Worm (Caenorhabditis elegans) whole organism, young adult: ENCODE data around the gene F35G12.7.

Source experiments
- B0019.2 ChIP-seq: fragments of 200-800 bp; sonication (Bioruptor generic); conservative IDR thresholded peaks from 2 replicates; pipeline ENCODE4 v1.3.6; 2022; ENCODE audit warnings: missing genetic modification reagents, missing genetic modification characterization, missing compliant biosample characterization
- D2030.7 ChIP-seq: fragments of 200-800 bp; sonication (Bioruptor generic); IDR thresholded peaks from 2 replicates; pipeline ENCODE4 v1.3.6; 2022; ENCODE audit warnings: missing genetic modification reagents, missing genetic modification characterization, missing compliant biosample characterization
- F10E7.11 ChIP-seq: sonication (generic microtip); optimal IDR thresholded peaks from 2 replicates; lab custom pipeline; 2017; ENCODE audit warnings: mild to moderate bottlenecking, missing genetic modification characterization, moderate library complexity, missing compliant biosample characterization
- F37B4.10 ChIP-seq: fragments of 200-800 bp; sonication (Bioruptor generic); IDR thresholded peaks from 2 replicates; pipeline ENCODE4 v1.3.6; 2022; ENCODE audit warnings: missing genetic modification characterization, missing compliant biosample characterization
- F52B5.7 ChIP-seq: sonication (generic microtip); optimal IDR thresholded peaks from 2 replicates; lab custom pipeline; 2016; ENCODE audit warnings: mild to moderate bottlenecking, missing genetic modification characterization, missing compliant biosample characterization
- F57A8.1 ChIP-seq: fragments of 200-800 bp; sonication (Bioruptor generic); optimal IDR thresholded peaks from 2 replicates; lab custom pipeline; 2018; ENCODE audit warnings: mild to moderate bottlenecking, missing genetic modification characterization, moderate library complexity, missing compliant biosample characterization
- Y56A3A.18 ChIP-seq: fragments of 200-800 bp; sonication (Bioruptor generic); IDR thresholded peaks from 2 replicates; pipeline ENCODE4 v1.3.6; 2022; ENCODE audit warnings: missing genetic modification reagents, missing genetic modification characterization, missing compliant biosample characterization
- Y67H2A.10 ChIP-seq: fragments of 200-800 bp; sonication (Bioruptor generic); conservative IDR thresholded peaks from 2 replicates; pipeline ENCODE4 v1.3.6; 2022; ENCODE audit warnings: missing genetic modification reagents, missing genetic modification characterization, missing compliant biosample characterization
- aptf-3 ChIP-seq: fragments of 200-800 bp; sonication (Bioruptor generic); IDR thresholded peaks from 2 replicates; pipeline ENCODE4 v1.3.6; 2022; ENCODE audit warnings: missing genetic modification characterization, missing compliant biosample characterization
- atf-7 ChIP-seq: sonication (generic microtip); optimal IDR thresholded peaks from 2 replicates; lab custom pipeline; 2017; ENCODE audit warnings: mild to moderate bottlenecking, missing genetic modification characterization, missing compliant biosample characterization
- bed-2 ChIP-seq: fragments of 200-800 bp; sonication (Bioruptor generic); IDR thresholded peaks from 2 replicates; pipeline ENCODE4 v1.3.6; 2022; ENCODE audit warnings: missing genetic modification reagents, missing genetic modification characterization, missing compliant biosample characterization
- cebp-2 ChIP-seq: fragments of 200-800 bp; sonication (Bioruptor generic); IDR thresholded peaks from 2 replicates; pipeline ENCODE4 v1.3.6; 2022; ENCODE audit warnings: missing genetic modification characterization, missing compliant biosample characterization
- ceh-27 ChIP-seq: fragments of 200-800 bp; sonication (Bioruptor generic); optimal IDR thresholded peaks from 2 replicates; lab custom pipeline; 2018; ENCODE audit warnings: mild to moderate bottlenecking, missing genetic modification characterization, moderate library complexity, missing compliant biosample characterization
- ceh-79 ChIP-seq: sonication (generic microtip); optimal IDR thresholded peaks from 2 replicates; lab custom pipeline; 2017; ENCODE audit warnings: mild to moderate bottlenecking, missing genetic modification characterization, missing compliant biosample characterization
- chd-7 ChIP-seq: sonication (generic microtip); optimal IDR thresholded peaks from 2 replicates; lab custom pipeline; 2016; ENCODE audit warnings: mild to moderate bottlenecking, missing genetic modification characterization, moderate library complexity, missing compliant biosample characterization
- die-1 ChIP-seq: sonication (generic microtip); optimal IDR thresholded peaks from 2 replicates; lab custom pipeline; 2016; ENCODE audit warnings: missing genotype, mild to moderate bottlenecking, missing genetic modification characterization, missing compliant biosample characterization
- dox-1 ChIP-seq: fragments of 200-800 bp; sonication (Bioruptor generic); IDR thresholded peaks from 2 replicates; pipeline ENCODE4 v1.3.6; 2022; ENCODE audit warnings: missing genetic modification reagents, missing genetic modification characterization, missing compliant biosample characterization
- efl-1 ChIP-seq: fragments of 150-350 bp; optimal IDR thresholded peaks from 2 replicates; lab custom pipeline; 2014; ENCODE audit warnings: missing biosample characterization, missing genetic modification reagents, missing genetic modification characterization
- egrh-3 ChIP-seq: fragments of 200-800 bp; sonication (Bioruptor generic); IDR thresholded peaks from 2 replicates; pipeline ENCODE4 v1.3.6; 2022; ENCODE audit warnings: missing genetic modification reagents, missing genetic modification characterization, missing compliant biosample characterization
- fkh-3 ChIP-seq: sonication (generic microtip); optimal IDR thresholded peaks from 2 replicates; lab custom pipeline; 2016; ENCODE audit warnings: mild to moderate bottlenecking, missing genetic modification characterization, missing compliant biosample characterization
- hmg-1.2 ChIP-seq: fragments of 200-800 bp; sonication (Bioruptor generic); IDR thresholded peaks from 2 replicates; pipeline ENCODE4 v1.3.6; 2022; ENCODE audit warnings: missing genetic modification reagents, missing genetic modification characterization, missing compliant biosample characterization
- lin-35 ChIP-seq, 3 experiments: fragments of 150-350 bp in 2 of 3; sonication (generic microtip) in 1 of 3; optimal IDR thresholded peaks; 2 replicates each; lab custom pipeline; 2014 to 2018; ENCODE audit warnings: missing biosample characterization in 3 of 3, missing genetic modification characterization in 3 of 3, missing genetic modification reagents in 3 of 3
- lir-1 ChIP-seq: fragments of 200-800 bp; sonication (Bioruptor generic); conservative IDR thresholded peaks from 2 replicates; pipeline ENCODE4 v1.3.6; 2022; ENCODE audit warnings: missing genetic modification reagents, missing genetic modification characterization, missing compliant biosample characterization
- lsl-1 ChIP-seq: fragments of 200-800 bp; sonication (Bioruptor generic); optimal IDR thresholded peaks from 2 replicates; lab custom pipeline; 2018; ENCODE audit warnings: mild to moderate bottlenecking, missing genetic modification characterization, moderate library complexity, missing compliant biosample characterization
- madf-3 ChIP-seq: fragments of 200-800 bp; sonication (Bioruptor generic); IDR thresholded peaks from 2 replicates; pipeline ENCODE4 v1.3.6; 2022; ENCODE audit warnings: missing genetic modification reagents, missing genetic modification characterization, missing compliant biosample characterization
- rpc-1 ChIP-seq, 2 experiments: fragments of 150-350 bp in 1 of 2; sonication (generic microtip) in 1 of 2; optimal IDR thresholded peaks; 2 replicates each; lab custom pipeline; 2014 to 2018; ENCODE audit warnings: missing biosample characterization in 1 of 2, missing genetic modification characterization in 1 of 2, missing genetic modification reagents in 1 of 2, missing genotype in 1 of 2
- snpc-1.1 ChIP-seq: sonication (generic microtip); optimal IDR thresholded peaks from 2 replicates; lab custom pipeline; 2017; ENCODE audit warnings: missing genetic modification characterization, mild to moderate bottlenecking, missing compliant biosample characterization, antibody characterized with exemption, moderate library complexity, missing genotype, missing genetic modification reagents; ENCODE audit not compliant: insufficient read depth
- snpc-1.3 ChIP-seq: sonication (generic microtip); optimal IDR thresholded peaks from 2 replicates; lab custom pipeline; 2017; ENCODE audit warnings: missing genetic modification characterization, mild to moderate bottlenecking, missing compliant biosample characterization, antibody characterized with exemption, moderate library complexity, missing genotype, missing genetic modification reagents; ENCODE audit not compliant: insufficient read depth
- tlf-1 ChIP-seq: fragments of 200-800 bp; sonication (Bioruptor generic); optimal IDR thresholded peaks from 2 replicates; lab custom pipeline; 2018; ENCODE audit warnings: mild to moderate bottlenecking, missing genetic modification characterization, missing compliant biosample characterization
- xnd-1 ChIP-seq: sonication (generic microtip); optimal IDR thresholded peaks from 2 replicates; lab custom pipeline; 2016; ENCODE audit warnings: missing genotype, missing genetic modification reagents, missing genetic modification characterization, missing compliant biosample characterization
- ztf-18 ChIP-seq: sonication (generic microtip); optimal IDR thresholded peaks from 2 replicates; lab custom pipeline; 2016; ENCODE audit warnings: missing genotype, mild to moderate bottlenecking, missing genetic modification characterization, missing compliant biosample characterization
- ztf-3 ChIP-seq: fragments of 200-800 bp; sonication (Bioruptor generic); optimal IDR thresholded peaks from 2 replicates; lab custom pipeline; 2018; ENCODE audit warnings: mild to moderate bottlenecking, missing genetic modification characterization, missing compliant biosample characterization

The F35G12.7 gene

DNA sequence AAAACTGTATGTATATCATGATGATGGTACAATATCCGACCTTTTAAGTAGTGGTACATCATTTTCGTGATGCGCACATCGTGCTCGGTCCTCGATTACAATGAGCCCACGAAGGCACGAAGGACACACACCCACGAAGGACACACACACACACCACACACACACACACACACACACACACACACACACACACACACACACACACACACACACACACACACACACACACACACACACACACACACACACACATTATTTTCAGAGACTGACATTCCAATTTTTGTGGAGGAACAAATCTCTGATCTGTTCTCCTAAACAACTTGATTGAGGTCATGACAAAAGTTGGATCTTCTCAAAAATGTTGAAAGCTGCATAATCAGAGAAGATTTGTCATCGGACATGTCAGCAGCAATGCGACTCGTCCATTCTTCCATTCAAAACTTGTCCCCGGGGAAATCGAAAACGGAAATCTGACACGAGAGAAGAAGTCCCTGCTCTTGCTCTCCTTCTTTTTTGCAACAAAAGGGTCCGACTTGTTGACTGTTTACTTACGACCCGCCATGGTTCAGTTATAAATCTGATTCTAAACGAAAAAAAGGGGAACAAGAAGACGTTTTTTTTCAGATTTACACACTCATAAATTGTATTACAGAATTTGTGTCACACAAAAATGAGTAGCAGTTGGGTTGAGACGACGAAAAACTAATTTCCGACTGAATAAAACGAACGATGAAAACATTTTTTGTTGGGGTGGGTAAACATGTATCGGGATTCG lies 39.2 kb upstream of the F35G12.7 start:
- no peak for TF ChIP-seq efl-1 (GFP tag; lab: Kevin White, UChicago)
- TF ChIP-seq ztf-3, result peak; percentile 50
- peak; percentile 82 for TF ChIP-seq egrh-3 (GFP tag; lab: Robert Waterston, UW)
- peak; percentile 2 for TF ChIP-seq ztf-18 (tag; lab: Kevin White, UChicago)
- no peak for TF ChIP-seq madf-3 (GFP tag; lab: Robert Waterston, UW)
- TF ChIP-seq chd-7, result peak; percentile 38
- peak; percentile 49; the same call in 1 of the 2 replicates for TF ChIP-seq dox-1 (GFP tag; lab: Robert Waterston, UW)
- 0 out of 2 replicates have a peak, but pooled peaks have one; percentile 3 for TF ChIP-seq hmg-1.2 (GFP tag; lab: Robert Waterston, UW)
- TF ChIP-seq lsl-1 (GFP tag; lab: Kevin White, UChicago), result peak; percentile 29
- no peak for TF ChIP-seq ceh-79 (tag; lab: Kevin White, UChicago)
- TF ChIP-seq F57A8.1 (GFP tag; lab: Kevin White, UChicago), result peak; percentile 25
- peak; percentile 76 for TF ChIP-seq lir-1 (GFP tag; lab: Robert Waterston, UW)
- TF ChIP-seq ceh-27 (GFP tag; lab: Kevin White, UChicago), result no peak

DNA sequence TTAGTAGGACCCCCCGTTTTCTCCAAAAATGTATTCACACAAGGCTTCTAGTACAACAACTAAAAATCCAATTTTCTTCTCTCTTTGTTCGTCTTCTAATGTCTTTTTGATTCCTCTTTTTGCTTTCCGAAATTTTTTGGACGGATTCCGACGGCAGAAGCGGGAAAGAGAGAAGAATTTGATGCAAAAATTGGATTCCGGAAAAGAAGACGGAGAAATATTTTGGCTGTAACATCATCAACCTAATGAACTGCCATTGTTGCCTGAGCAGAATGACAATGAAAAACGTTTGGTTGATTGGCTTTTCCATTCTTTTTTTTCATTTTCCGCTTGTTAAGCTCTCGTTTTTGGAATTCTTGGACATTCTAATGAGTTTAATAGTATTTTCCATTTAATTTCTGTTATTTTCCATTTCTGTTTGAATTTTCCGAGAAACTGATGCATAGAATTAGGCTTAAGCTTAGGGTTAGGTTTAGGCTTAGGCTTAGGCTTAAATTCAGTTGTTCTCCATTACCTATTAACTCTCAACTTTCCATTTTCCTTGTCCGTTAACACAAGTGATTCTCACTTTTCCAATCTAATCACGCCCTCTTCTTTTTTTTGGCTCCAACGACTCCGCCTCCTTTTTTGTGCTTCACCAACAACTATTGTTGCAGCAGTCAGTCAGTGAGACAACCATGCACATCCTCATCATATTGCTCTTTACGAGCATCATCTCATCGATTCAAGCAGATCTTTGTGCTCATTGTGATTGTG lies 35.4 kb upstream of the F35G12.7 start, which contains the start of gene lron-5:
Gene lron-5 (plus strand): TSS at position 655 of the 756 bp plus-strand sequence.
- no peak for TF ChIP-seq hmg-1.2 (GFP tag; lab: Robert Waterston, UW)
- no peak for TF ChIP-seq tlf-1 (GFP tag; lab: Kevin White, UChicago)
- TF ChIP-seq atf-7 (tag; lab: Kevin White, UChicago), result no peak
- TF ChIP-seq cebp-2 (GFP tag; lab: Robert Waterston, UW), result no peak
- no peak for TF ChIP-seq lin-35 (GFP tag; optimal IDR thresholded peaks at IDR 0.05; lab: Kevin White, UChicago)
- no peak for TF ChIP-seq F57A8.1 (GFP tag; lab: Kevin White, UChicago)
- TF ChIP-seq rpc-1 (optimal IDR thresholded peaks at IDR 0.05; lab: Kevin White, UChicago), result no peak
- no peak for TF ChIP-seq rpc-1 (tag; optimal IDR thresholded peaks at IDR 0.05; lab: Kevin White, UChicago)

DNA sequence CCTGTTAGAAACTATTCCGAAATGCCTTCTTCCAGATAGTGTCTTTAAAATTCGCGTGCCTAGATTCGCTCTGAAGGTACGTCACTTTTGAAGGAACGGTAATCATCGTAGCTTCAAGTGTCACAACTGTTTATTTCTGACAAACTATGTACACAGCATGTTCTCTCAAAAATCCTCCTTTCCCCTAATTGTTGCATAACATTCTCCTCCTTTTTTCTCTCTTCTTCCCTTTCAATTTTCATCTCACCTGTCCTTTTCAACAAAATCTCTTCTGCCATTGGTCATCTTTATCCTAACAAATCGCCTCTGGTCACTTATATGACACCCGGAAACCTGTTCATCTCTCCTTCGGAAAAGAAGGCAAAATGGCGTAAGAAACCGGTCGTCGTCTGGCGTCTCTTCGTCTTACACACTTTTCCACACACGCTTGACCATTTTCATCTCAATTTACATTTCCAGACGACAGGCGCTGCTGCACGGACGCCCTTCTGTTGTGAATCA lies 29.0 kb upstream of the F35G12.7 start, which contains the start of gene lips-3:
Gene lips-3 (plus strand): TSS at position 458 of the 501 bp plus-strand sequence.
- TF ChIP-seq aptf-3 (GFP tag; lab: Robert Waterston, UW) (no peak), F10E7.11 (tag; lab: Kevin White, UChicago) (no peak), D2030.7 (no peak), die-1 (tag; lab: Kevin White, UChicago) (no peak), snpc-1.3 (tag; lab: Kevin White, UChicago) (no peak), xnd-1 (tag; lab: Kevin White, UChicago) (no peak), bed-2 (GFP tag; lab: Robert Waterston, UW) (no peak), Y67H2A.10 (GFP tag; lab: Robert Waterston, UW) (no peak), F37B4.10 (no peak)
- TF ChIP-seq, all 124 proteins: peak for 0

- TF ChIP-seq B0019.2 (GFP tag; lab: Robert Waterston, UW) (no peak), snpc-1.1 (no peak), hmg-1.2 (GFP tag; lab: Robert Waterston, UW) (peak; percentile 61; the same call in 1 of the 2 replicates), fkh-3 (tag; lab: Kevin White, UChicago) (no peak), Y56A3A.18 (no peak), F52B5.7 (tag; lab: Kevin White, UChicago) (no peak)
Measured at ce11 chrIII:4612334-4612953, 25.3 kb upstream of the F35G12.7 start, which contains the start of gene sel-2. sel-2 (minus strand) TSS chrIII:4612384.
